Worm (Caenorhabditis elegans) whole organism, L2 larva: Measurements from ENCODE around the gene mrpl-21.
A peak's percentile ranks its signal among the peaks of the same experiment; 100 is the strongest.

ENCODE experiments used
- C34F6.9 ChIP-seq: fragments of 150-350 bp; optimal IDR thresholded peaks from 2 replicates; lab custom pipeline; 2014; ENCODE audit warnings: missing biosample characterization, missing genetic modification characterization
- F13H6.1 ChIP-seq: sonication (generic microtip); optimal IDR thresholded peaks from 2 replicates; lab custom pipeline; 2016; ENCODE audit warnings: missing genetic modification characterization, missing compliant biosample characterization
- Y55F3AM.14 ChIP-seq: fragments of 200-800 bp; sonication (Bioruptor generic); optimal IDR thresholded peaks from 2 replicates; lab custom pipeline; 2018; ENCODE audit warnings: mild to moderate bottlenecking, missing genetic modification characterization, missing compliant biosample characterization
- ZK546.5 ChIP-seq: sonication (generic microtip); optimal IDR thresholded peaks from 2 replicates; lab custom pipeline; 2017; ENCODE audit warnings: missing biosample characterization, missing genetic modification characterization
- alr-1 ChIP-seq: fragments of 150-350 bp; optimal IDR thresholded peaks from 2 replicates; lab custom pipeline; 2014; ENCODE audit warnings: missing biosample characterization, missing genetic modification characterization
- ama-1 ChIP-seq: fragments of 150-350 bp; optimal IDR thresholded peaks from 2 replicates; lab custom pipeline; 2018; ENCODE audit warnings: inconsistent platforms
- blmp-1 ChIP-seq: sonication (generic microtip); optimal IDR thresholded peaks from 2 replicates; lab custom pipeline; 2017; ENCODE audit warnings: missing genetic modification characterization, mild to moderate bottlenecking, missing compliant biosample characterization, antibody characterized with exemption, moderate library complexity; ENCODE audit not compliant: insufficient read depth
- ceh-16 ChIP-seq: fragments of 150-350 bp; optimal IDR thresholded peaks from 2 replicates; lab custom pipeline; 2014; ENCODE audit warnings: missing biosample characterization, missing genetic modification characterization
- ceh-82 ChIP-seq: fragments of 150-350 bp; optimal IDR thresholded peaks from 2 replicates; lab custom pipeline; 2014; ENCODE audit warnings: missing biosample characterization, missing genetic modification characterization
- crh-2 ChIP-seq: sonication (generic microtip); optimal IDR thresholded peaks from 2 replicates; lab custom pipeline; 2017; ENCODE audit warnings: missing biosample characterization, missing genetic modification characterization
- dmd-4 ChIP-seq: sonication (generic microtip); optimal IDR thresholded peaks from 2 replicates; lab custom pipeline; 2017; ENCODE audit warnings: missing biosample characterization, missing genetic modification characterization
- egl-27 ChIP-seq: sonication (generic microtip); optimal IDR thresholded peaks from 3 replicates; lab custom pipeline; 2017; ENCODE audit warnings: missing biosample characterization, missing genetic modification reagents, missing genetic modification characterization
- elt-1 ChIP-seq: fragments of 150-350 bp; optimal IDR thresholded peaks from 2 replicates; lab custom pipeline; 2014; ENCODE audit warnings: missing biosample characterization, missing genetic modification characterization
- fos-1 ChIP-seq: fragments of 150-350 bp; optimal IDR thresholded peaks from 2 replicates; lab custom pipeline; 2014; ENCODE audit warnings: missing biosample characterization, missing genetic modification characterization
- gmeb-1 ChIP-seq: fragments of 150-350 bp; optimal IDR thresholded peaks from 2 replicates; lab custom pipeline; 2014; ENCODE audit warnings: missing biosample characterization, missing genetic modification characterization
- lin-11 ChIP-seq: fragments of 150-350 bp; sonication (generic microtip); optimal IDR thresholded peaks from 2 replicates; lab custom pipeline; 2014; ENCODE audit warnings: missing biosample characterization, missing genetic modification characterization, inconsistent platforms, mixed read lengths
- lin-13 ChIP-seq: fragments of 150-350 bp; optimal IDR thresholded peaks from 2 replicates; lab custom pipeline; 2014; ENCODE audit warnings: missing biosample characterization, missing genetic modification reagents, missing genetic modification characterization
- lin-39 ChIP-seq: fragments of 150-350 bp; optimal IDR thresholded peaks from 2 replicates; lab custom pipeline; 2014; ENCODE audit warnings: missing biosample characterization, missing genetic modification reagents, missing genetic modification characterization
- lsy-2 ChIP-seq, 2 experiments: fragments of 150-350 bp in 1 of 2; sonication (generic microtip) in 1 of 2; optimal IDR thresholded peaks; 2 replicates each; lab custom pipeline; 2014 to 2017; ENCODE audit warnings: missing biosample characterization in 2 of 2, missing genetic modification characterization in 2 of 2
- mab-5 ChIP-seq: fragments of 150-350 bp; optimal IDR thresholded peaks from 2 replicates; lab custom pipeline; 2014; ENCODE audit warnings: missing biosample characterization, missing genetic modification characterization
- mbf-1 ChIP-seq: sonication (generic microtip); optimal IDR thresholded peaks from 2 replicates; lab custom pipeline; 2017; ENCODE audit warnings: missing biosample characterization, missing genetic modification characterization
- mdl-1 ChIP-seq, 2 experiments: fragments of 150-350 bp in 1 of 2; sonication (generic microtip) in 1 of 2; optimal IDR thresholded peaks; 2 replicates each; lab custom pipeline; 2017; ENCODE audit warnings: missing biosample characterization in 2 of 2, missing genetic modification characterization in 2 of 2
- nhr-10 ChIP-seq: sonication (generic microtip); optimal IDR thresholded peaks from 2 replicates; lab custom pipeline; 2017; ENCODE audit warnings: missing biosample characterization, missing genetic modification characterization
- nhr-11 ChIP-seq: fragments of 150-350 bp; optimal IDR thresholded peaks from 2 replicates; lab custom pipeline; 2014; ENCODE audit warnings: missing biosample characterization, missing genetic modification characterization
- nhr-12 ChIP-seq: fragments of 150-350 bp; optimal IDR thresholded peaks from 2 replicates; lab custom pipeline; 2014; ENCODE audit warnings: missing biosample characterization, missing genetic modification characterization
- nhr-129 ChIP-seq: fragments of 150-350 bp; optimal IDR thresholded peaks from 2 replicates; lab custom pipeline; 2014; ENCODE audit warnings: missing biosample characterization, missing genetic modification characterization
- nhr-21 ChIP-seq: fragments of 150-350 bp; optimal IDR thresholded peaks from 2 replicates; lab custom pipeline; 2014; ENCODE audit warnings: missing biosample characterization, missing genetic modification characterization
- nhr-23 ChIP-seq: fragments of 150-350 bp; optimal IDR thresholded peaks from 2 replicates; lab custom pipeline; 2014; ENCODE audit warnings: missing biosample characterization, missing genetic modification reagents, missing genetic modification characterization
- nhr-237 ChIP-seq: fragments of 150-350 bp; optimal IDR thresholded peaks from 2 replicates; lab custom pipeline; 2014; ENCODE audit warnings: missing biosample characterization, missing genetic modification characterization
- nhr-25 ChIP-seq: fragments of 150-350 bp; sonication (generic microtip); optimal IDR thresholded peaks from 3 replicates; lab custom pipeline; 2014; ENCODE audit warnings: missing biosample characterization, missing genetic modification characterization
- nhr-6 ChIP-seq: fragments of 150-350 bp; optimal IDR thresholded peaks from 2 replicates; lab custom pipeline; 2014; ENCODE audit warnings: missing biosample characterization, missing genetic modification characterization
- nhr-77 ChIP-seq: fragments of 150-350 bp; optimal IDR thresholded peaks from 2 replicates; lab custom pipeline; 2014; ENCODE audit warnings: missing biosample characterization, missing genetic modification characterization
- peb-1 ChIP-seq: fragments of 150-350 bp; optimal IDR thresholded peaks from 2 replicates; lab custom pipeline; 2014; ENCODE audit warnings: missing biosample characterization, missing genetic modification characterization
- sem-4 ChIP-seq: fragments of 150-350 bp; optimal IDR thresholded peaks from 2 replicates; lab custom pipeline; 2014; ENCODE audit warnings: missing biosample characterization, missing genetic modification reagents, missing genetic modification characterization
- skn-1 ChIP-seq: sonication (generic microtip); optimal IDR thresholded peaks from 2 replicates; lab custom pipeline; 2017; ENCODE audit warnings: missing biosample characterization, missing genetic modification characterization
- sma-3 ChIP-seq: sonication (generic microtip); optimal IDR thresholded peaks from 2 replicates; lab custom pipeline; 2016; ENCODE audit warnings: missing genetic modification reagents, missing genetic modification characterization, missing compliant biosample characterization
- sma-9 ChIP-seq, 2 experiments: fragments of 150-350 bp in 1 of 2; sonication (generic microtip) in 1 of 2; optimal IDR thresholded peaks; 2 replicates each; lab custom pipeline; 2014 to 2016; ENCODE audit warnings: missing genetic modification characterization in 2 of 2, mild to moderate bottlenecking in 1 of 2, missing biosample characterization in 1 of 2, missing compliant biosample characterization in 1 of 2, missing genetic modification reagents in 1 of 2, moderate library complexity in 1 of 2
- snpc-4 ChIP-seq: fragments of 150-350 bp; optimal IDR thresholded peaks from 2 replicates; lab custom pipeline; 2014; ENCODE audit warnings: missing biosample characterization, missing genetic modification characterization
- unc-55 ChIP-seq: fragments of 150-350 bp; sonication (generic microtip); optimal IDR thresholded peaks from 3 replicates; lab custom pipeline; 2014; ENCODE audit warnings: missing biosample characterization, missing genetic modification reagents, missing genetic modification characterization
- unc-62 ChIP-seq: fragments of 150-350 bp; optimal IDR thresholded peaks from 2 replicates; lab custom pipeline; 2014; ENCODE audit warnings: missing biosample characterization, missing genetic modification reagents, missing genetic modification characterization
- ztf-1 ChIP-seq: fragments of 200-800 bp; sonication (Bioruptor generic); conservative IDR thresholded peaks from 2 replicates; pipeline ENCODE4 v1.3.6; 2022; ENCODE audit warnings: missing genetic modification characterization, missing compliant biosample characterization
- ztf-11 ChIP-seq: sonication (generic microtip); optimal IDR thresholded peaks from 2 replicates; lab custom pipeline; 2017; ENCODE audit warnings: missing biosample characterization, missing genetic modification characterization
- ztf-4 ChIP-seq: fragments of 150-350 bp; optimal IDR thresholded peaks from 2 replicates; lab custom pipeline; 2014; ENCODE audit warnings: missing biosample characterization, missing genetic modification characterization

mrpl-21 gene

ce11 chrIII:4241181-4241580 is 2.2 kb downstream of the mrpl-21 start:
- TF ChIP-seq snpc-4 (tag; lab: Kevin White, UChicago) (no peak), crh-2 (tag; lab: Kevin White, UChicago) (no peak), mbf-1 (tag; lab: Kevin White, UChicago) (no peak), skn-1 (tag; lab: Kevin White, UChicago) (no peak), nhr-21 (tag; lab: Kevin White, UChicago) (no peak), elt-1 (no peak), ztf-11 (tag; lab: Kevin White, UChicago) (no peak), lin-39 (no peak), sma-9 (GFP tag; optimal IDR thresholded peaks at IDR 0.05; lab: Kevin White, UChicago) (no peak), sma-9 (tag; optimal IDR thresholded peaks at IDR 0.05; lab: Kevin White, UChicago) (no peak), lin-13 (GFP tag; lab: Kevin White, UChicago) (no peak), blmp-1 (tag; lab: Kevin White, UChicago) (no peak), egl-27 (no peak), mdl-1 (tag; optimal IDR thresholded peaks at IDR 0.05; lab: Kevin White, UChicago) (no peak), C34F6.9 (tag; lab: Kevin White, UChicago) (no peak)

DNA sequence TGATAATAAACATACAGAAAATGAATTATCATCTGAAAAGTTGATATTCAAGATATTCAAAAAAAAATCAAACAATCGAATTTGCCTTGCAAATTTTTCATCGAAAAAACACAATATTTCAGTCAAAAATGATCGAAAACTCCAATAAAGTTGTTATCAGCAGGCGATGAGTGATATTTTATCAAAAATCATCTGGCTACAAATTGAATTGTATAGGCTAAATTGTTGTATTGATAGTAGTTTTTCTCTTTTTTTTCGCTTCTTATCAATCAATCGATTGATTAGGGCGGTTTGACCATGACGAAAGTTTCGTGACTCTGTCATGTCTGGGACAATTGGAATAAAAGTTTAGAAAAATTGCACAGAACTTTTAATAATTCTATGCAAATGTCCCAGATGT is 3.2 kb downstream of the mrpl-21 start:
- TF ChIP-seq peb-1 (tag; lab: Kevin White, UChicago), result no peak
- no peak for TF ChIP-seq nhr-21 (tag; lab: Kevin White, UChicago)
- no peak for TF ChIP-seq snpc-4 (tag; lab: Kevin White, UChicago)
- peak; percentile 38 for TF ChIP-seq crh-2 (tag; lab: Kevin White, UChicago)
- peak; percentile 89 for TF ChIP-seq fos-1 (tag; lab: Kevin White, UChicago)
- no peak for TF ChIP-seq lin-13 (GFP tag; lab: Kevin White, UChicago)
- TF ChIP-seq nhr-25, result no peak
- TF ChIP-seq ama-1 (lab: Kevin White, UChicago), result no peak
- no peak for TF ChIP-seq unc-55 (GFP tag; lab: Kevin White, UChicago)
- no peak for TF ChIP-seq alr-1 (tag; lab: Kevin White, UChicago)
- TF ChIP-seq F13H6.1 (tag; lab: Kevin White, UChicago), result no peak
- TF ChIP-seq mbf-1 (tag; lab: Kevin White, UChicago), result no peak
- no peak for TF ChIP-seq sma-3
- no peak for TF ChIP-seq nhr-129 (tag; lab: Kevin White, UChicago)
- TF ChIP-seq sma-9 (GFP tag; optimal IDR thresholded peaks at IDR 0.05; lab: Kevin White, UChicago), result peak; percentile 32
- TF ChIP-seq sma-9 (tag; optimal IDR thresholded peaks at IDR 0.05; lab: Kevin White, UChicago), result no peak
- TF ChIP-seq sem-4 (tag; lab: Kevin White, UChicago), result no peak
- TF ChIP-seq ztf-1 (GFP tag; lab: Robert Waterston, UW), result no peak
- TF ChIP-seq gmeb-1, result peak; percentile 38
- no peak for TF ChIP-seq ztf-4
- TF ChIP-seq, all 48 proteins: peak for 4

DNA sequence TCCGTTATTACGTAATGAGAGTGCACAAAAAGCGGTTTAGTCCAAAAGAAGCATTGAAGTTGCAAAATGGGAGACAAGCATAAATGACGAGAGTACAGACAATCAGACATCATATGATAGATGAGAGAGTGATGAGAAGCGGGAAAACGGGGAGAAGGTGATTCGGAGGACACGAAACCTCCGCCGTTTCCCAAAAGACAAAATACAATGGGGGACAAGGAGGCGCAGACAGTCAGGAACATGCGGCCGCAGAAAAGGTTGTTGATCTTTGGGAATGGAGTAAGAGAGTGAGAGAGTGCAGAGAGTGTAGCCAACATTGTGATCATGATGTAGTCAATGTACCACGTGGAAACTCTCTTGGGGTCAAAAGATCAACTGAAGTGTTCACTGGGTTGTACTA is 5.7 kb downstream of the mrpl-21 start:
- TF ChIP-seq fos-1 (tag; lab: Kevin White, UChicago) (peak; percentile 96), F13H6.1 (tag; lab: Kevin White, UChicago) (peak; percentile 99), sem-4 (tag; lab: Kevin White, UChicago) (peak; percentile 92), dmd-4 (no peak), skn-1 (tag; lab: Kevin White, UChicago) (peak; percentile 5), elt-1 (no peak), nhr-77 (tag; lab: Kevin White, UChicago) (no peak), egl-27 (peak; percentile 91), ZK546.5 (no peak), lin-11 (tag; lab: Kevin White, UChicago) (peak; percentile 74), ztf-11 (tag; lab: Kevin White, UChicago) (no peak), lin-39 (no peak), snpc-4 (tag; lab: Kevin White, UChicago) (peak; percentile 25), Y55F3AM.14 (GFP tag; lab: Kevin White, UChicago) (peak; percentile 79), ceh-16 (tag; lab: Kevin White, UChicago) (peak; percentile 41), ama-1 (lab: Kevin White, UChicago) (no peak), lin-13 (GFP tag; lab: Kevin White, UChicago) (peak; percentile 84), unc-55 (GFP tag; lab: Kevin White, UChicago) (peak; percentile 86), alr-1 (tag; lab: Kevin White, UChicago) (no peak), gmeb-1 (peak; percentile 80), unc-62 (peak; percentile 6), blmp-1 (tag; lab: Kevin White, UChicago) (peak; percentile 91), nhr-23 (tag; lab: Kevin White, UChicago) (no peak), ceh-82 (tag; lab: Kevin White, UChicago) (no peak), nhr-11 (peak; percentile 84), sma-3 (peak; percentile 93), ztf-4 (peak; percentile 91), nhr-6 (tag; lab: Kevin White, UChicago) (peak; percentile 87), mbf-1 (tag; lab: Kevin White, UChicago) (no peak), lsy-2 (tag; optimal IDR thresholded peaks at IDR 0.05; lab: Kevin White, UChicago) (peak; percentile 57 to 89), crh-2 (tag; lab: Kevin White, UChicago) (peak; percentile 97), nhr-10 (tag; lab: Kevin White, UChicago) (peak; percentile 65), nhr-237 (tag; lab: Kevin White, UChicago) (no peak), C34F6.9 (tag; lab: Kevin White, UChicago) (peak; percentile 94), nhr-25 (peak; percentile 94), ztf-1 (GFP tag; lab: Robert Waterston, UW) (no peak), mdl-1 (tag; optimal IDR thresholded peaks at IDR 0.05; lab: Kevin White, UChicago) (peak; percentile 90 to 97), nhr-12 (tag; lab: Kevin White, UChicago) (no peak), peb-1 (tag; lab: Kevin White, UChicago) (no peak), nhr-129 (tag; lab: Kevin White, UChicago) (peak; percentile 97), sma-9 (GFP tag; optimal IDR thresholded peaks at IDR 0.05; lab: Kevin White, UChicago) (peak; percentile 99), sma-9 (tag; optimal IDR thresholded peaks at IDR 0.05; lab: Kevin White, UChicago) (peak; percentile 37), nhr-21 (tag; lab: Kevin White, UChicago) (peak; percentile 98), mab-5 (tag; lab: Kevin White, UChicago) (peak; percentile 58)
